Fruit fly (Drosophila melanogaster): Measurements from ENCODE around the gene sqz.

sqz gene

dm6 chr3R:19165620-19166055 lies 1.6 kb downstream of the sqz start (continued):
- TF ChIP-seq nom (GFP tag; optimal IDR thresholded peaks at IDR 0.05) = peak; percentile 48
- no peak for TF ChIP-seq H2.0 (GFP tag; IDR thresholded peaks at IDR 0.05)
- no peak for TF ChIP-seq CG13894 (tag; optimal IDR thresholded peaks at IDR 0.05)
- no peak for TF ChIP-seq Hand (GFP tag; optimal IDR thresholded peaks at IDR 0.05)
- TF ChIP-seq CG4328 (GFP tag; optimal IDR thresholded peaks at IDR 0.05) = no peak
- TF ChIP-seq Fer2 (tag; optimal IDR thresholded peaks at IDR 0.05) = no peak
- no peak for TF ChIP-seq sd (tag; optimal IDR thresholded peaks at IDR 0.05)
- no peak for TF ChIP-seq NfI (GFP tag; optimal IDR thresholded peaks at IDR 0.05)
- TF ChIP-seq dmrt99B (tag; optimal IDR thresholded peaks at IDR 0.05) = no peak
- no peak for TF ChIP-seq gcm (GFP tag; optimal IDR thresholded peaks at IDR 0.05)
- TF ChIP-seq Deaf1 (tag; optimal IDR thresholded peaks at IDR 0.05) = peak; percentile 69
- no peak for TF ChIP-seq CG10147 (GFP tag; optimal IDR thresholded peaks at IDR 0.05)
- no peak for TF ChIP-seq vfl (GFP tag; optimal IDR thresholded peaks at IDR 0.05)
- TF ChIP-seq ab (GFP tag; optimal IDR thresholded peaks at IDR 0.05) = no peak
- TF ChIP-seq CG2712 (tag; optimal IDR thresholded peaks at IDR 0.05) = peak; percentile 5
- no peak for TF ChIP-seq CG1647 (GFP tag; optimal IDR thresholded peaks at IDR 0.05)
- TF ChIP-seq CG33213 (GFP tag; optimal IDR thresholded peaks at IDR 0.05) = no peak
- no peak for TF ChIP-seq gsb (GFP tag; IDR thresholded peaks at IDR 0.05)
- TF ChIP-seq nerfin-2 (GFP tag; IDR thresholded peaks at IDR 0.05; ENCODE audit: partially characterized antibody) = no peak
- no peak for TF ChIP-seq sug (tag; optimal IDR thresholded peaks at IDR 0.05)
- TF ChIP-seq CG18619 (GFP tag; optimal IDR thresholded peaks at IDR 0.05) = no peak
- no peak for TF ChIP-seq Sry-δ (GFP tag; optimal IDR thresholded peaks at IDR 0.05)
- no peak for TF ChIP-seq tap (tag; optimal IDR thresholded peaks at IDR 0.05)
- TF ChIP-seq CG5953 (GFP tag; IDR thresholded peaks at IDR 0.05) = no peak
- no peak for TF ChIP-seq CG11723 (GFP tag; optimal IDR thresholded peaks at IDR 0.05)
- no peak for TF ChIP-seq pnt (GFP tag; optimal IDR thresholded peaks at IDR 0.05)
- TF ChIP-seq al (GFP tag; IDR thresholded peaks at IDR 0.05) = no peak
- no peak for TF ChIP-seq HLHmδ (GFP tag; optimal IDR thresholded peaks at IDR 0.05)
- no peak for TF ChIP-seq CG2889 (GFP tag; IDR thresholded peaks at IDR 0.05)
- no peak for TF ChIP-seq nau (GFP tag; optimal IDR thresholded peaks at IDR 0.05)
- TF ChIP-seq C15 (GFP tag; IDR thresholded peaks at IDR 0.05) = no peak
- no peak for TF ChIP-seq CG13296 (GFP tag; optimal IDR thresholded peaks at IDR 0.05)
- TF ChIP-seq dm (GFP tag; optimal IDR thresholded peaks at IDR 0.05) = no peak
- TF ChIP-seq fd102C (GFP tag; optimal IDR thresholded peaks at IDR 0.05) = no peak
- TF ChIP-seq Blimp-1 (GFP tag; optimal IDR thresholded peaks at IDR 0.05) = no peak
- TF ChIP-seq Sry-β (GFP tag; optimal IDR thresholded peaks at IDR 0.05) = no peak
- TF ChIP-seq ac (GFP tag; optimal IDR thresholded peaks at IDR 0.05) = no peak
- no peak for TF ChIP-seq CG13624 (GFP tag; optimal IDR thresholded peaks at IDR 0.05)
- no peak for TF ChIP-seq grau (tag; optimal IDR thresholded peaks at IDR 0.05)
- TF ChIP-seq E2f2 (GFP tag; IDR thresholded peaks at IDR 0.05) = no peak
- peak in 1 of 2 experiments; percentile 56 for TF ChIP-seq bsh (GFP tag; optimal IDR thresholded peaks at IDR 0.05)
- TF ChIP-seq CG12299 (tag; optimal IDR thresholded peaks at IDR 0.05) = no peak
- no peak for TF ChIP-seq CG17361 (GFP tag; IDR thresholded peaks at IDR 0.05)
- no peak for TF ChIP-seq Dip3 (GFP tag; optimal IDR thresholded peaks at IDR 0.05)
- no peak for TF ChIP-seq fu2 (GFP tag; optimal IDR thresholded peaks at IDR 0.05)
- no peak for TF ChIP-seq Mes4 (GFP tag; optimal IDR thresholded peaks at IDR 0.05)
- no peak for TF ChIP-seq bowl (GFP tag; IDR thresholded peaks at IDR 0.05)
- TF ChIP-seq Abd-B (GFP tag; optimal IDR thresholded peaks at IDR 0.05) = no peak
- no peak for TF ChIP-seq CG7271 (tag; optimal IDR thresholded peaks at IDR 0.05)
- no peak for TF ChIP-seq luna (GFP tag; optimal IDR thresholded peaks at IDR 0.05)
- TF ChIP-seq lab (GFP tag; optimal IDR thresholded peaks at IDR 0.05) = no peak

Measured in whole organism, embryonic.